Fruit fly (Drosophila melanogaster): ENCODE data around the gene CG15011.

CG15011 gene

dm6 chr3L:4231401-4232014, 27.4 kb downstream of the CG15011 start:
- TF ChIP-seq CG12768 (GFP tag; optimal IDR thresholded peaks at IDR 0.05): no peak
- TF ChIP-seq toe (GFP tag; optimal IDR thresholded peaks at IDR 0.05): no peak
- no peak for TF ChIP-seq CG33017 (tag; optimal IDR thresholded peaks at IDR 0.05)
- no peak for TF ChIP-seq kay (GFP tag; ENCODE audit: borderline replicate concordance)
- no peak for TF ChIP-seq CG11617 (GFP tag; optimal IDR thresholded peaks at IDR 0.05)
- no peak for TF ChIP-seq Mnt (GFP tag; optimal IDR thresholded peaks at IDR 0.05)
- no peak for TF ChIP-seq pad (GFP tag; optimal IDR thresholded peaks at IDR 0.05)
- no peak for TF ChIP-seq CG7045 (GFP tag; optimal IDR thresholded peaks at IDR 0.05)

- TF ChIP-seq ovo (GFP tag; optimal IDR thresholded peaks at IDR 0.05) (no peak), CG7101 (tag; optimal IDR thresholded peaks at IDR 0.05) (peak; percentile 4), CG5204 (GFP tag; optimal IDR thresholded peaks at IDR 0.05) (no peak), toe (GFP tag; optimal IDR thresholded peaks at IDR 0.05) (no peak), CG11617 (GFP tag; optimal IDR thresholded peaks at IDR 0.05) (no peak), Hr96 (GFP tag; optimal IDR thresholded peaks at IDR 0.05) (peak; percentile 43), CG1620 (GFP tag; optimal IDR thresholded peaks at IDR 0.05) (no peak), cnc (optimal IDR thresholded peaks at IDR 0.05) (no peak), bab1 (GFP tag; optimal IDR thresholded peaks at IDR 0.05) (peak; percentile 2), tj (GFP tag; optimal IDR thresholded peaks at IDR 0.05) (peak; percentile 3), Mnt (GFP tag; optimal IDR thresholded peaks at IDR 0.05) (no peak), Clk (GFP tag; optimal IDR thresholded peaks at IDR 0.05) (no peak), pad (GFP tag; optimal IDR thresholded peaks at IDR 0.05) (peak; percentile 12)
Observed at dm6 chr3L:4230357-4230901, 28.5 kb downstream of the CG15011 start.

- no peak for TF ChIP-seq ovo (GFP tag; optimal IDR thresholded peaks at IDR 0.05)
- no peak for TF ChIP-seq pad (GFP tag; optimal IDR thresholded peaks at IDR 0.05)
- no peak for TF ChIP-seq CG14711 (tag; optimal IDR thresholded peaks at IDR 0.05)
Observed at dm6 chr3L:4229365-4229967, 29.5 kb downstream of the CG15011 start.

- TF ChIP-seq cic (GFP tag; optimal IDR thresholded peaks at IDR 0.05) (peak; percentile 26), Hr96 (GFP tag; optimal IDR thresholded peaks at IDR 0.05) (peak; percentile 79), ovo (GFP tag; optimal IDR thresholded peaks at IDR 0.05) (no peak), CG7101 (tag; optimal IDR thresholded peaks at IDR 0.05) (peak; percentile 81), Crg-1 (GFP tag; optimal IDR thresholded peaks at IDR 0.05) (no peak), kay (GFP tag; ENCODE audit: borderline replicate concordance) (no peak), CG12768 (GFP tag; optimal IDR thresholded peaks at IDR 0.05) (peak; percentile 91), CG33017 (tag; optimal IDR thresholded peaks at IDR 0.05) (peak; percentile 85), Mnt (GFP tag; optimal IDR thresholded peaks at IDR 0.05) (no peak), toe (GFP tag; optimal IDR thresholded peaks at IDR 0.05) (peak; percentile 86), pad (GFP tag; optimal IDR thresholded peaks at IDR 0.05) (peak; percentile 53), CG5204 (GFP tag; optimal IDR thresholded peaks at IDR 0.05) (peak; percentile 86), tj (GFP tag; optimal IDR thresholded peaks at IDR 0.05) (peak; percentile 47), CG14711 (tag; optimal IDR thresholded peaks at IDR 0.05) (peak; percentile 65), Clk (GFP tag; optimal IDR thresholded peaks at IDR 0.05) (peak; percentile 73), CG11617 (GFP tag; optimal IDR thresholded peaks at IDR 0.05) (peak; percentile 60), cnc (optimal IDR thresholded peaks at IDR 0.05) (no peak), bab1 (GFP tag; optimal IDR thresholded peaks at IDR 0.05) (peak; percentile 27), CG7045 (GFP tag; optimal IDR thresholded peaks at IDR 0.05) (peak; percentile 85), CG1620 (GFP tag; optimal IDR thresholded peaks at IDR 0.05) (peak; percentile 54)
Observed at dm6 chr3L:4228187-4228836, 30.6 kb downstream of the CG15011 start.

dm6 chr3L:4227164-4227563, 31.8 kb downstream of the CG15011 start, which contains the start of gene CG46460:
TSS of gene CG46460 (minus strand) at chr3L:4227302.
- TF ChIP-seq pad (GFP tag; optimal IDR thresholded peaks at IDR 0.05) (no peak), toe (GFP tag; optimal IDR thresholded peaks at IDR 0.05) (no peak), Crg-1 (GFP tag; optimal IDR thresholded peaks at IDR 0.05) (no peak), CG14711 (tag; optimal IDR thresholded peaks at IDR 0.05) (no peak), CG7101 (tag; optimal IDR thresholded peaks at IDR 0.05) (no peak), tj (GFP tag; optimal IDR thresholded peaks at IDR 0.05) (peak; percentile 25), kay (GFP tag; ENCODE audit: borderline replicate concordance) (no peak), CG1620 (GFP tag; optimal IDR thresholded peaks at IDR 0.05) (no peak), CG33017 (tag; optimal IDR thresholded peaks at IDR 0.05) (no peak), CG12768 (GFP tag; optimal IDR thresholded peaks at IDR 0.05) (no peak), ovo (GFP tag; optimal IDR thresholded peaks at IDR 0.05) (no peak), CG11617 (GFP tag; optimal IDR thresholded peaks at IDR 0.05) (no peak), Clk (GFP tag; optimal IDR thresholded peaks at IDR 0.05) (peak; percentile 15), CG5204 (GFP tag; optimal IDR thresholded peaks at IDR 0.05) (no peak), CG7045 (GFP tag; optimal IDR thresholded peaks at IDR 0.05) (no peak), cic (GFP tag; optimal IDR thresholded peaks at IDR 0.05) (peak; percentile 18), bab1 (GFP tag; optimal IDR thresholded peaks at IDR 0.05) (peak; percentile 3), Hr96 (GFP tag; optimal IDR thresholded peaks at IDR 0.05) (peak; percentile 48), Mnt (GFP tag; optimal IDR thresholded peaks at IDR 0.05) (no peak), cnc (optimal IDR thresholded peaks at IDR 0.05) (no peak)
